Fruit fly (Drosophila melanogaster): ENCODE results near the gene CG34328.

Gene CG34328

DNA sequence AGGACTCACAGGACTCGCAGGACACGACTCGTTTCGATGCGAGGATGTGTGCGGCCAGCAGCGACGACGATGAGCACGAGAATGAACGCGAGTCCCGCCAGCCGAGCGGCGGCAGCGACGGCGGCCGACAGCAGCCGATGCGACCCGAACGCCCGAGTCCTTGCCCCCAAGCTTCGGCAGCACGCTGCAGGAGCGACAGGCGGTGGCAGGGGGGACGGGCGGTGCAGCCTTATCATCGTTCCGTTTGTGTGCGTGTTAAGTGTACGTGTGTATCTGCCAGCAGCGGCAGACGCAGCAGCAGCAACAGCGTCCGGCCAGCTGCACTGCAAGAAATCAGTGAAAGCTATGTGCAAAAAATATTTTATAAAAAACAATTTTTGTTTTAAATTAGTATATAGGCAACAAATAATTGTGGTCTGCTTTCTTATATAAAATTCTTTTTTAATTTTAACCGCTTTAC is 43.7 kb downstream of the CG34328 start, which contains the start of gene kairos (continued):
- TF ChIP-seq MBD-R2 (GFP tag; IDR thresholded peaks at IDR 0.05) (no peak), kay (GFP tag; optimal IDR thresholded peaks at IDR 0.05) (no peak), CG6254 (GFP tag; optimal IDR thresholded peaks at IDR 0.05) (no peak)

DNA sequence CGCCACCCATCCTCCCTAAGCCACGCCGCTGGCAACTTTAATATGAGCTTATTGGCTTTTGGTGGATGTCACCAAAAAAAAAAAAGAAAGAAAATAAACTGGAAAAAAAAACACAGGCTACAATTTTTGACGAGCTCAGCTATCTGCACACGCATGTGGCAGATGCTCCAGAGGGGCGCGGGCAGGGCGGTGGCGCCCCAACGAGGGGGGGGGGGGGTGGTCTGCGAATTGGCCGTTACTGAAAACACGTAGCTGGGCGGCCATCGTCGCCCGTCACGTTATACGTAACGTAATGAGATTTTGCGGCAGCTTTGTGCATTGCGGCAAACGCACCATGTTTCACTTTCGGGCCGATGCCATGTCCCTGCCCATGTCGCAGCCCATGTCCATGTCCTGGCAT is 49.3 kb downstream of the CG34328 start:
- TF ChIP-seq CG10654 (GFP tag; optimal IDR thresholded peaks at IDR 0.05) (no peak), Neu2 (GFP tag; optimal IDR thresholded peaks at IDR 0.05; ENCODE audit: borderline replicate concordance) (no peak), bab2 (GFP tag; optimal IDR thresholded peaks at IDR 0.05) (no peak), MBD-R2 (GFP tag; IDR thresholded peaks at IDR 0.05) (no peak), CG3281 (GFP tag; optimal IDR thresholded peaks at IDR 0.05) (no peak), Xbp1 (GFP tag; optimal IDR thresholded peaks at IDR 0.05) (no peak), CG33557 (GFP tag; optimal IDR thresholded peaks at IDR 0.05) (no peak), Doc2 (GFP tag; IDR thresholded peaks at IDR 0.05) (no peak), CrebB (tag; optimal IDR thresholded peaks at IDR 0.05) (no peak), usp (GFP tag; optimal IDR thresholded peaks at IDR 0.05) (no peak)

Measured in whole organism, embryonic.